Worm (Caenorhabditis elegans): ENCODE data around the gene gldi-6.

Gene gldi-6

ce11 chrII:3446647-3447046 is at the start of gene gldi-6, which contains the start of gene C16C8.20:
TSS of gene gldi-6 (plus strand) at chrII:3446947.
TSS of gene C16C8.20 (plus strand) at chrII:3446947.
- no peak for TF ChIP-seq unc-62 (GFP tag; optimal IDR thresholded peaks at IDR 0.05)

- TF ChIP-seq unc-62 (GFP tag; optimal IDR thresholded peaks at IDR 0.05): no peak
Observed at ce11 chrII:3399212-3399611, 47.5 kb upstream of the gldi-6 start, which contains the start of gene nep-9. TSS of gene nep-9 (minus strand) at chrII:3399312.

ce11 chrII:3402854-3403253 is 43.9 kb upstream of the gldi-6 start, which contains the start of gene nep-10:
TSS of gene nep-10 (minus strand) at chrII:3402954.
- TF ChIP-seq unc-62 (GFP tag; optimal IDR thresholded peaks at IDR 0.05): no peak

- no peak for TF ChIP-seq unc-62 (GFP tag; optimal IDR thresholded peaks at IDR 0.05)
Observed at ce11 chrII:3403535-3403934, 43.2 kb upstream of the gldi-6 start, which contains the start of gene nep-8. TSS of gene nep-8 (plus strand) at chrII:3403835.

- TF ChIP-seq unc-62 (GFP tag; optimal IDR thresholded peaks at IDR 0.05): no peak
Observed at ce11 chrII:3414383-3414910, 32.3 kb upstream of the gldi-6 start, which contains the start of the genes F18A12.7 and F18A12.2. TSS of gene F18A12.7 (minus strand) at chrII:3414483. TSS of gene F18A12.2 (plus strand) at chrII:3414860.

- TF ChIP-seq unc-62 (GFP tag; optimal IDR thresholded peaks at IDR 0.05): no peak
Observed at ce11 chrII:3416528-3416927, 30.2 kb upstream of the gldi-6 start, which contains the start of gene nep-6. TSS of gene nep-6 (plus strand) at chrII:3416828.

- no peak for TF ChIP-seq unc-62 (GFP tag; optimal IDR thresholded peaks at IDR 0.05)
Observed at ce11 chrII:3422938-3423337, 23.8 kb upstream of the gldi-6 start.

ce11 chrII:3425433-3425832 is 21.3 kb upstream of the gldi-6 start, which contains the start of gene nep-11:
TSS of gene nep-11 (minus strand) at chrII:3425533.
- no peak for TF ChIP-seq unc-62 (GFP tag; optimal IDR thresholded peaks at IDR 0.05)

ce11 chrII:3428158-3428704 is 18.5 kb upstream of the gldi-6 start:
- no peak for TF ChIP-seq unc-62 (GFP tag; optimal IDR thresholded peaks at IDR 0.05)

- TF ChIP-seq unc-62 (GFP tag; optimal IDR thresholded peaks at IDR 0.05): no peak
Observed at ce11 chrII:3429400-3429799, 17.3 kb upstream of the gldi-6 start, which contains the start of gene C16C8.18. TSS of gene C16C8.18 (plus strand) at chrII:3429700.

ce11 chrII:3434893-3435503 is 11.7 kb upstream of the gldi-6 start:
- TF ChIP-seq unc-62 (GFP tag; optimal IDR thresholded peaks at IDR 0.05): no peak

- no peak for TF ChIP-seq unc-62 (GFP tag; optimal IDR thresholded peaks at IDR 0.05)
Observed at ce11 chrII:3436412-3436811, 10.3 kb upstream of the gldi-6 start, which contains the start of gene skpo-2. TSS of gene skpo-2 (minus strand) at chrII:3436512.

- TF ChIP-seq unc-62 (GFP tag; optimal IDR thresholded peaks at IDR 0.05): no peak
Observed at ce11 chrII:3437393-3437792, 9.4 kb upstream of the gldi-6 start.

- TF ChIP-seq unc-62 (GFP tag; optimal IDR thresholded peaks at IDR 0.05): no peak
Observed at ce11 chrII:3438280-3438679, 8.5 kb upstream of the gldi-6 start.

- TF ChIP-seq unc-62 (GFP tag; optimal IDR thresholded peaks at IDR 0.05): no peak
Observed at ce11 chrII:3439244-3439698, 7.5 kb upstream of the gldi-6 start.

- TF ChIP-seq unc-62 (GFP tag; optimal IDR thresholded peaks at IDR 0.05): no peak
Observed at ce11 chrII:3439842-3440640, 6.7 kb upstream of the gldi-6 start.

Measured in whole organism, dauer.